Fruit fly (Drosophila melanogaster): ENCODE results near the gene CG13028.
"Not testable (repeated sequence)": the region's sequence is repeated elsewhere in the genome, so short reads cannot be mapped to it uniquely, and the experiment has no call there.

Gene CG13028

dm6 chr3L:16936689-16937088 is 13.6 kb downstream of the CG13028 start:
- TF ChIP-seq Vsx2 (GFP tag; optimal IDR thresholded peaks at IDR 0.05; ENCODE audit: partially characterized antibody) (no peak), rgr (GFP tag; optimal IDR thresholded peaks at IDR 0.05) (no peak), brk (GFP tag; optimal IDR thresholded peaks at IDR 0.05) (no peak)

- TF ChIP-seq jim (GFP tag; optimal IDR thresholded peaks at IDR 0.05), result no peak
- TF ChIP-seq woc (GFP tag; optimal IDR thresholded peaks at IDR 0.05), result no peak
- TF ChIP-seq Abd-B (GFP tag; optimal IDR thresholded peaks at IDR 0.05), result no peak
These were observed 15.8 kb downstream of the CG13028 start, which contains the start of gene CG13022 for dm6 chr3L:16938852-16939251. CG13022 (minus strand) TSS chr3L:16938952.

- TF ChIP-seq rgr (GFP tag; optimal IDR thresholded peaks at IDR 0.05) (peak; percentile 4), Mio (GFP tag; optimal IDR thresholded peaks at IDR 0.05) (no peak), OdsH (GFP tag; optimal IDR thresholded peaks at IDR 0.05) (no peak), br (GFP tag; optimal IDR thresholded peaks at IDR 0.05) (peak; percentile 16), dmrt93B (GFP tag; optimal IDR thresholded peaks at IDR 0.05) (no peak), Jra (GFP tag; optimal IDR thresholded peaks at IDR 0.05) (no peak), CG32264 (GFP tag; optimal IDR thresholded peaks at IDR 0.05) (no peak), GATAd (GFP tag; optimal IDR thresholded peaks at IDR 0.05) (no peak), Vsx2 (GFP tag; optimal IDR thresholded peaks at IDR 0.05; ENCODE audit: partially characterized antibody) (no peak), Sp1 (GFP tag; optimal IDR thresholded peaks at IDR 0.05) (no peak)
These were observed 18.3 kb downstream of the CG13028 start for dm6 chr3L:16941319-16941718.

dm6 chr3L:16944061-16944460 is 21.0 kb downstream of the CG13028 start, which contains the start of gene Obp73a:
Obp73a (plus strand) TSS chr3L:16944361.
- no peak for TF ChIP-seq CG9705 (GFP tag; optimal IDR thresholded peaks at IDR 0.05)
- no peak for TF ChIP-seq CG32264 (GFP tag; optimal IDR thresholded peaks at IDR 0.05)
- no peak for TF ChIP-seq sv (GFP tag; optimal IDR thresholded peaks at IDR 0.05)
- TF ChIP-seq dl (GFP tag; optimal IDR thresholded peaks at IDR 0.05; ENCODE audit: insufficient read depth in 1 of 2, partially characterized antibody in 2 of 2), result no peak
- TF ChIP-seq woc (GFP tag; optimal IDR thresholded peaks at IDR 0.05), result no peak
- TF ChIP-seq CrebA (GFP tag; optimal IDR thresholded peaks at IDR 0.05; ENCODE audit: borderline replicate concordance), result no peak
- TF ChIP-seq N (GFP tag; optimal IDR thresholded peaks at IDR 0.05), result no peak
- TF ChIP-seq Rel (GFP tag; optimal IDR thresholded peaks at IDR 0.05), result no peak
- no peak for TF ChIP-seq Rel (tag; optimal IDR thresholded peaks at IDR 0.05)
- no peak for TF ChIP-seq Hr83 (GFP tag; optimal IDR thresholded peaks at IDR 0.05; ENCODE audit: poor library complexity, severe bottlenecking)
- TF ChIP-seq GATAd (GFP tag; optimal IDR thresholded peaks at IDR 0.05), result no peak
- TF ChIP-seq br (GFP tag; optimal IDR thresholded peaks at IDR 0.05), result no peak
- TF ChIP-seq sage (GFP tag; optimal IDR thresholded peaks at IDR 0.05), result no peak
- no peak for TF ChIP-seq Myc (optimal IDR thresholded peaks at IDR 0.05)
- no peak for TF ChIP-seq pan (optimal IDR thresholded peaks at IDR 0.05)

dm6 chr3L:16954522-16954921 is 31.5 kb downstream of the CG13028 start, which contains the start of gene Ogdh:
Ogdh (plus strand) TSS chr3L:16954822.
- not testable (repeated sequence) for TF ChIP-seq Jra (GFP tag; optimal IDR thresholded peaks at IDR 0.05); pan (optimal IDR thresholded peaks at IDR 0.05); OdsH (GFP tag; optimal IDR thresholded peaks at IDR 0.05)

dm6 chr3L:16955219-16956002 is 32.4 kb downstream of the CG13028 start:
- no peak for TF ChIP-seq usp (GFP tag; optimal IDR thresholded peaks at IDR 0.05)
- peak; percentile 68 for TF ChIP-seq brk (GFP tag; optimal IDR thresholded peaks at IDR 0.05)
- TF ChIP-seq Myc (optimal IDR thresholded peaks at IDR 0.05), result peak; percentile 47
- peak; percentile 50 for TF ChIP-seq Hr83 (GFP tag; optimal IDR thresholded peaks at IDR 0.05; ENCODE audit: poor library complexity, severe bottlenecking)
- peak in 1 of 2 experiments; percentile 28 for TF ChIP-seq foxo (GFP tag; optimal IDR thresholded peaks at IDR 0.05)
- peak; percentile 48 for TF ChIP-seq h (GFP tag; optimal IDR thresholded peaks at IDR 0.05)
- peak in 1 of 2 experiments; percentile 35 for TF ChIP-seq dl (GFP tag; optimal IDR thresholded peaks at IDR 0.05; ENCODE audit: insufficient read depth in 1 of 2, partially characterized antibody in 2 of 2)
- no peak for TF ChIP-seq lola (GFP tag; optimal IDR thresholded peaks at IDR 0.05)
- TF ChIP-seq sage (GFP tag; optimal IDR thresholded peaks at IDR 0.05), result peak; percentile 17
- peak; percentile 35 for TF ChIP-seq rgr (GFP tag; optimal IDR thresholded peaks at IDR 0.05)
- TF ChIP-seq CG32264 (GFP tag; optimal IDR thresholded peaks at IDR 0.05), result no peak
- TF ChIP-seq Hnf4 (GFP tag; optimal IDR thresholded peaks at IDR 0.05), result peak; percentile 34
- TF ChIP-seq Rel (GFP tag; optimal IDR thresholded peaks at IDR 0.05), result no peak
- TF ChIP-seq Rel (tag; optimal IDR thresholded peaks at IDR 0.05), result peak; percentile 68

Data from whole organism, wandering third instar larva.